Worm (Caenorhabditis elegans) whole organism, late embryonic: ENCODE data around the gene dnj-19.

Experiments used
- C08G9.2 ChIP-seq: sonication (generic microtip); optimal IDR thresholded peaks from 2 replicates; lab custom pipeline; 2016; ENCODE audit warnings: mild to moderate bottlenecking, missing genetic modification characterization, moderate library complexity, missing compliant biosample characterization
- C38D4.7 ChIP-seq: fragments of 200-800 bp; sonication (Bioruptor generic); optimal IDR thresholded peaks from 2 replicates; lab custom pipeline; 2018; ENCODE audit warnings: mild to moderate bottlenecking, missing genetic modification characterization, moderate library complexity, missing compliant biosample characterization
- Y22D7AL.16 ChIP-seq: sonication (generic microtip); optimal IDR thresholded peaks from 2 replicates; lab custom pipeline; 2016; ENCODE audit warnings: missing genetic modification characterization, missing compliant biosample characterization
- ceh-19 ChIP-seq: fragments of 200-800 bp; sonication (Bioruptor generic); optimal IDR thresholded peaks from 2 replicates; lab custom pipeline; 2018; ENCODE audit warnings: mild to moderate bottlenecking, missing genetic modification characterization, missing compliant biosample characterization
- ceh-2 ChIP-seq: sonication (generic microtip); optimal IDR thresholded peaks from 2 replicates; lab custom pipeline; 2016; ENCODE audit warnings: missing genotype, missing genetic modification characterization, missing compliant biosample characterization
- ceh-22 ChIP-seq: sonication (generic microtip); optimal IDR thresholded peaks from 2 replicates; lab custom pipeline; 2017; ENCODE audit warnings: missing biosample characterization, missing genetic modification characterization
- ceh-24 ChIP-seq: sonication (generic microtip); optimal IDR thresholded peaks from 2 replicates; lab custom pipeline; 2016; ENCODE audit warnings: mild to moderate bottlenecking, missing genetic modification characterization, missing compliant biosample characterization
- ceh-30 ChIP-seq: fragments of 150-350 bp; optimal IDR thresholded peaks from 2 replicates; lab custom pipeline; 2014; ENCODE audit warnings: missing biosample characterization, missing genetic modification characterization
- ceh-31 ChIP-seq: sonication (generic microtip); optimal IDR thresholded peaks from 2 replicates; lab custom pipeline; 2016; ENCODE audit warnings: missing genetic modification characterization, missing compliant biosample characterization
- ceh-34 ChIP-seq: sonication (generic microtip); optimal IDR thresholded peaks from 2 replicates; lab custom pipeline; 2016; ENCODE audit warnings: mild to moderate bottlenecking, missing genetic modification characterization, missing compliant biosample characterization
- ceh-45 ChIP-seq: fragments of 200-800 bp; sonication (Bioruptor generic); IDR thresholded peaks from 2 replicates; pipeline ENCODE4 v1.3.6; 2022; ENCODE audit warnings: missing genetic modification reagents, missing genetic modification characterization, missing compliant biosample characterization
- ceh-48 ChIP-seq: sonication (generic microtip); optimal IDR thresholded peaks from 2 replicates; lab custom pipeline; 2016; ENCODE audit warnings: missing genetic modification characterization, inconsistent platforms, missing compliant biosample characterization
- che-1 ChIP-seq: sonication (generic microtip); optimal IDR thresholded peaks from 2 replicates; lab custom pipeline; 2016; ENCODE audit warnings: mild to moderate bottlenecking, missing genetic modification characterization, missing compliant biosample characterization
- elt-2 ChIP-seq: sonication (generic microtip); optimal IDR thresholded peaks from 2 replicates; lab custom pipeline; 2016; ENCODE audit warnings: missing genetic modification reagents, missing genetic modification characterization, missing compliant biosample characterization
- eyg-1 ChIP-seq: sonication (generic microtip); optimal IDR thresholded peaks from 2 replicates; lab custom pipeline; 2016; ENCODE audit warnings: missing genotype, missing genetic modification characterization, missing compliant biosample characterization
- fkh-10 ChIP-seq: fragments of 150-350 bp; optimal IDR thresholded peaks from 2 replicates; lab custom pipeline; 2014; ENCODE audit warnings: missing biosample characterization, missing genetic modification reagents, missing genetic modification characterization
- hlh-15 ChIP-seq: sonication (generic microtip); optimal IDR thresholded peaks from 2 replicates; lab custom pipeline; 2016; ENCODE audit warnings: missing genetic modification characterization, missing compliant biosample characterization
- hlh-6 ChIP-seq: sonication (generic microtip); optimal IDR thresholded peaks from 2 replicates; lab custom pipeline; 2016; ENCODE audit warnings: missing genotype, missing genetic modification characterization, missing compliant biosample characterization
- hlh-8 ChIP-seq: sonication (generic microtip); optimal IDR thresholded peaks from 2 replicates; lab custom pipeline; 2016; ENCODE audit warnings: missing genotype, missing genetic modification characterization, missing compliant biosample characterization
- lin-11 ChIP-seq: fragments of 200-800 bp; sonication (Bioruptor generic); optimal IDR thresholded peaks from 2 replicates; lab custom pipeline; 2018; ENCODE audit warnings: mild to moderate bottlenecking, missing genetic modification characterization, missing compliant biosample characterization
- nfya-1 ChIP-seq: sonication (generic microtip); optimal IDR thresholded peaks from 2 replicates; lab custom pipeline; 2017; ENCODE audit warnings: missing genetic modification characterization, mild to moderate bottlenecking, missing compliant biosample characterization, antibody characterized with exemption, moderate library complexity
- nhr-232 ChIP-seq: sonication (generic microtip); optimal IDR thresholded peaks from 2 replicates; lab custom pipeline; 2016; ENCODE audit warnings: missing genetic modification characterization, missing compliant biosample characterization
- npax-4 ChIP-seq: sonication (generic microtip); optimal IDR thresholded peaks from 2 replicates; lab custom pipeline; 2016; ENCODE audit warnings: missing genetic modification characterization, missing compliant biosample characterization
- pag-3 ChIP-seq: sonication (generic microtip); optimal IDR thresholded peaks from 2 replicates; lab custom pipeline; 2016; ENCODE audit warnings: missing compliant biosample characterization, missing genetic modification characterization, borderline replicate concordance
- pax-1 ChIP-seq: fragments of 150-350 bp; optimal IDR thresholded peaks from 2 replicates; lab custom pipeline; 2014; ENCODE audit warnings: missing biosample characterization, missing genetic modification characterization
- pha-2 ChIP-seq: sonication (generic microtip); optimal IDR thresholded peaks from 2 replicates; lab custom pipeline; 2017; ENCODE audit warnings: mild to moderate bottlenecking, missing genetic modification characterization, missing compliant biosample characterization
- pros-1 ChIP-seq: fragments of 150-350 bp; optimal IDR thresholded peaks from 2 replicates; lab custom pipeline; 2014; ENCODE audit warnings: missing biosample characterization, missing genetic modification reagents, missing genetic modification characterization
- ref-2 ChIP-seq: sonication (generic microtip); optimal IDR thresholded peaks from 2 replicates; lab custom pipeline; 2016; ENCODE audit warnings: missing genetic modification characterization, missing compliant biosample characterization
- rnt-1 ChIP-seq: sonication (generic microtip); optimal IDR thresholded peaks from 2 replicates; lab custom pipeline; 2016; ENCODE audit warnings: missing genetic modification characterization, missing compliant biosample characterization
- syd-9 ChIP-seq: sonication (generic microtip); optimal IDR thresholded peaks from 2 replicates; lab custom pipeline; 2016; ENCODE audit warnings: mild to moderate bottlenecking, missing genetic modification characterization, moderate library complexity, missing compliant biosample characterization
- tbx-2 ChIP-seq: sonication (generic microtip); optimal IDR thresholded peaks from 2 replicates; lab custom pipeline; 2016; ENCODE audit warnings: missing genetic modification characterization, missing compliant biosample characterization
- unc-42 ChIP-seq: sonication (generic microtip); optimal IDR thresholded peaks from 2 replicates; lab custom pipeline; 2016; ENCODE audit warnings: missing genotype, missing genetic modification characterization, missing compliant biosample characterization
- unc-55 ChIP-seq: sonication (generic microtip); optimal IDR thresholded peaks from 2 replicates; lab custom pipeline; 2017; ENCODE audit warnings: missing biosample characterization, missing genetic modification reagents, missing genetic modification characterization
- unc-86 ChIP-seq: sonication (generic microtip); optimal IDR thresholded peaks from 2 replicates; lab custom pipeline; 2016; ENCODE audit warnings: missing genetic modification characterization, missing compliant biosample characterization
- zip-5 ChIP-seq: sonication (generic microtip); optimal IDR thresholded peaks from 2 replicates; lab custom pipeline; 2016; ENCODE audit warnings: missing genetic modification characterization, missing compliant biosample characterization
- ztf-16 ChIP-seq: sonication (generic microtip); optimal IDR thresholded peaks from 2 replicates; lab custom pipeline; 2017; ENCODE audit warnings: missing genetic modification characterization, missing compliant biosample characterization

dnj-19 gene

ce11 chrV:5504295-5504694 lies 362 bp downstream of the dnj-19 start:
- TF ChIP-seq lin-11 (no peak), hlh-15 (tag; lab: Kevin White, UChicago) (no peak), Y22D7AL.16 (tag; lab: Kevin White, UChicago) (no peak), ceh-22 (tag; lab: Kevin White, UChicago) (no peak), ceh-31 (no peak), syd-9 (tag; lab: Kevin White, UChicago) (no peak), elt-2 (tag; lab: Kevin White, UChicago) (no peak), fkh-10 (no peak), C38D4.7 (no peak), unc-86 (tag; lab: Kevin White, UChicago) (no peak), unc-55 (no peak)
- TF ChIP-seq, all 69 proteins: peak for 0

DNA sequence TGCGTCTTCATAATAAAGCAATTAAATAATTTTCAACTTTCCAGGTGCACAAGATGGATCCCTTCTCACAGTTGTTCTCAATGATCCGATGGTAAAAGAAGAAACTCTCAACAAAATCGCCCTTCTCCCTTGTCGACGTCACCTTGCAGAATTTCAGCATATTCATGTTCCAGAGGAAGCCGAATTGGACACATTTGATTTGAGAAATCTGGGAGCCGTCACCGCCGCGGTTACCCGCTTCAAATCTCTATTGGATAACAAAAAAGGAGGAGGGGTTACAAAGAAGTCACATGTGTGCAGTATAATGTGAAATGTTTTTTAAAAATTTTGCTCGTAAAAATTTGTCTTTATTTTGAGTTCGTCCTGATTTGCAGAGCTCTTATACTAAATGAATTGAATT lies 2.0 kb downstream of the dnj-19 start:
- no peak for TF ChIP-seq nhr-232 (tag; lab: Kevin White, UChicago)
- no peak for TF ChIP-seq che-1
- TF ChIP-seq npax-4: no peak
- TF ChIP-seq fkh-10: no peak
- no peak for TF ChIP-seq zip-5
- no peak for TF ChIP-seq tbx-2 (tag; lab: Kevin White, UChicago)
- no peak for TF ChIP-seq ceh-34 (tag; lab: Kevin White, UChicago)
- TF ChIP-seq ceh-45: no peak
- TF ChIP-seq hlh-8: no peak
- no peak for TF ChIP-seq C38D4.7
- TF ChIP-seq pax-1 (tag; lab: Kevin White, UChicago): no peak
- TF ChIP-seq pros-1: no peak

DNA sequence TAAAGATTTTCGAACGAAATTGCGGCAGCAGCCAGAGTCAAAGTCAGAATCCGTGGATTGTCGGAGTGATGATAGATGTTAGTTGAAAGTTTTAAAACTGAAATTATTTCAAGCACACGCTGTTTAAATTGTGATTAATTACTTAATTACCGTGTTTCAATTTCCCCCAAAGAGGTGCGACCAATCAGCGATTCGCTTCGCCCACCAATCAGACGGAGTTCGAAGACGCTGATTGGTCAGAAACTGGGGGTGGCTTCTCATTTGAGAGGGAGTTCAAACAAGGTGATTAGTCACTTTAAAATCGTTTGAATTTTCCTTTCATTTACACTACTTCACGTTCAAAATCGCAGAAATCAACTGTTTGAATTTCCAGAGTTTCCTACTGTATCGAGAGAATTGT lies 5.2 kb downstream of the dnj-19 start:
- TF ChIP-seq ceh-24 (tag; lab: Kevin White, UChicago) (no peak), nfya-1 (peak; percentile 66), pha-2 (tag; lab: Kevin White, UChicago) (no peak)

DNA sequence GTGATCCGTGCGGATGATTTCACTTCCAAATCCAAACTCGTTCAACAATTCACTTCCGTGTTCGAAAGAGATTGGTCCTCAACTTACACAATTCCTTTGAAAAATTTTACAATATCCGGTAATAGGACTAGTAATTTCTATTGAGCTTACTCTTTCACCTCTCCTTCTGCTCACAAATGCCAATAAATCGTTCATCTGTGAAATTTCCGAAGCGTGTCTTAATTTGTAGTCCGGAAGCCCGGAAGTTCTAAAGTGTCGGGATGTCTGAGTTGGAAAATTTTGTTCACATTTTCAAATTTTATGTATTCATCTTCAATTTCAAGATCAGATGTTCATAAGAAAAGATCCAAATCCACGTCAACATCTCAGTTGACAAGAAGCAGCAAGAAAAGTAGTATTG lies 11.2 kb downstream of the dnj-19 start, which contains the start of gene T05C3.2:
Gene T05C3.2 (plus strand): TSS at position 301 of the 400 bp plus-strand sequence.
- TF ChIP-seq ceh-19: no peak
- no peak for TF ChIP-seq ceh-2 (tag; lab: Kevin White, UChicago)
- no peak for TF ChIP-seq ref-2 (tag; lab: Kevin White, UChicago)
- TF ChIP-seq pag-3: no peak
- TF ChIP-seq ceh-30 (tag; lab: Kevin White, UChicago): no peak
- TF ChIP-seq ceh-48 (tag; lab: Kevin White, UChicago): no peak
- no peak for TF ChIP-seq ceh-22 (tag; lab: Kevin White, UChicago)
- TF ChIP-seq syd-9 (tag; lab: Kevin White, UChicago): no peak
- TF ChIP-seq nhr-232 (tag; lab: Kevin White, UChicago): no peak
- TF ChIP-seq zip-5: no peak
- no peak for TF ChIP-seq unc-42 (tag; lab: Kevin White, UChicago)
- no peak for TF ChIP-seq rnt-1 (tag; lab: Kevin White, UChicago)
- no peak for TF ChIP-seq ztf-16
- no peak for TF ChIP-seq hlh-6
- TF ChIP-seq ceh-34 (tag; lab: Kevin White, UChicago): no peak
- no peak for TF ChIP-seq nfya-1
- TF ChIP-seq eyg-1 (tag; lab: Kevin White, UChicago): no peak
- no peak for TF ChIP-seq C08G9.2 (tag; lab: Kevin White, UChicago)

- no peak for TF ChIP-seq rnt-1 (tag; lab: Kevin White, UChicago)
- TF ChIP-seq, all 69 proteins: peak for 0
Measured at ce11 chrV:5490205-5490604, 14.5 kb downstream of the dnj-19 start, which contains the start of gene T05C3.6. T05C3.6 (plus strand) TSS chrV:5490445.
